Fruit fly (Drosophila melanogaster): ENCODE measurements around the gene GCC88.

DNA sequence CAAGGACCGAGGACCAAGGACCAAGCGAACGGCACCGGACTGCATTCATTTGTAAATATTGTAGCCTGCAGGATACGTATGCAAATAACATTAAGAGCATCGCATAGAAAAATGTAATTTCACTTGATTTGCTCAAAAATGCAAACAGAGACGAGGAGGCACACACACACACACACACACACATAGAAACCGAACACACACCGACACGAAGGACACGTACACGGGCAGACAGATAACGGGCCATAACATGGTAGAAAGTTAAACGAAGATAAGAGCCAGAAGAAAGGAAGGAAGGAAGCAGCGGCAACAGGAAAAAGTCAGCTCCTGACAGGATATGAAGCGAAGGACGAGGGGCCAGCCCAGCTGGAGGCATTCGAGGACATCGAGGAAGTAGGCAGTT is 40.2 kb upstream of the GCC88 start:
- TF ChIP-seq tj (GFP tag; optimal IDR thresholded peaks at IDR 0.05) (no peak), bab1 (GFP tag; optimal IDR thresholded peaks at IDR 0.05) (no peak), toe (GFP tag; optimal IDR thresholded peaks at IDR 0.05) (no peak), CG12768 (GFP tag; optimal IDR thresholded peaks at IDR 0.05) (no peak), CG1620 (GFP tag; optimal IDR thresholded peaks at IDR 0.05) (no peak), cic (GFP tag; optimal IDR thresholded peaks at IDR 0.05) (no peak), Hr96 (GFP tag; optimal IDR thresholded peaks at IDR 0.05) (no peak), CG5204 (GFP tag; optimal IDR thresholded peaks at IDR 0.05) (no peak), kay (GFP tag; ENCODE audit: borderline replicate concordance) (no peak)

Data from whole organism, adult.